Fruit fly (Drosophila melanogaster): Measurements from ENCODE around the gene CG14391.

Gene CG14391

DNA sequence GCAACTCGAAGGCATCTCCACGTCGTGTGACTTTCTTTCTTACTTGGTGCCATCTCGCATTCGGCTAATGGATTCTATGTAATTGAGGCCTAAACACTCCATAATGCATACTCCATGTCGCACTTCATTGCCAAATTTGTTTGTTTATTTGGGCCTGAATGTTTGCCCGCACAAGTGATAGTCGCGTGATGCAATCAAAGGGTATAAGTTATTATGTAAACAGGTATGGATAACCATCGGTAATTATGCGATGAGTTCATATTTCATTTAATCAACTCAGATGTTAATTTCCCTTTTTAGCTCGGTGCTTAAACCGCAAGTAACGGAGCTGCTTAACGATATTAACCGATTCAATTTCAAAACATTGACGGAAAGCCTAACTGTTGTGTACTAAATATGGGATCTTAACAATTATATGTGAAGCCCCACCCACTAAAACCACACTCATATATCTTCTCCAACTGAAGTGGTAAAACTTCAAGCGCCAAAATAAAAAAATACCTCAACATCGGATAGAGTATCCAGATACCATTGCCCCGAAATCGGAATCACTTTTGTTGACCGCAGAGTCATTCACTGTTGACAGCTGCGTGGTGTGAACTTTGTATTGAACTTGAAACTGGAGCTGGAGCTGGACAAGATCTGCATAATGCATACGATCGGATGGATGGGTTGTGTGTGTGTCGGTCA is 49.9 kb downstream of the CG14391 start (continued):
- TF ChIP-seq CG3065 (GFP tag; optimal IDR thresholded peaks at IDR 0.05) (no peak), Optix (GFP tag; IDR thresholded peaks at IDR 0.05) (0 out of 3 replicates have a peak, but pooled peaks have one; percentile 26)
